Fruit fly (Drosophila melanogaster) whole organism, embryonic: ENCODE results near the gene CG42792.

ENCODE experiments used
- Ada2b ChIP-seq: fragments of 200-800 bp; sonication (Bioruptor generic); IDR thresholded peaks from 2 replicates; pipeline ENCODE4 v1.3.6; 2022; ENCODE audit warnings: missing biosample characterization, missing genetic modification characterization
- Adf1 ChIP-seq: fragments of 200-800 bp; sonication (Bioruptor generic); IDR thresholded peaks from 2 replicates; pipeline ENCODE4 v1.3.6; 2022; ENCODE audit warnings: missing biosample characterization, missing genetic modification characterization
- Aef1 ChIP-seq: fragments of 200-800 bp; sonication (Bioruptor generic); IDR thresholded peaks from 3 replicates; pipeline ENCODE4 v1.3.6; 2022; ENCODE audit warnings: missing biosample characterization, missing genetic modification characterization
- Atf6 ChIP-seq: fragments of 200-800 bp; sonication (Bioruptor generic); IDR thresholded peaks from 2 replicates; pipeline ENCODE4 v1.3.6; 2022; ENCODE audit warnings: missing biosample characterization, missing genetic modification characterization
- CG10321 ChIP-seq: fragments of 200-800 bp; sonication (Bioruptor generic); IDR thresholded peaks from 2 replicates; pipeline ENCODE4 v1.3.6; 2022; ENCODE audit warnings: missing biosample characterization, missing genetic modification characterization
- CG10462 ChIP-seq: fragments of 200-800 bp; sonication (Bioruptor generic); optimal IDR thresholded peaks from 2 replicates; lab custom pipeline; 2016; ENCODE audit warnings: missing biosample characterization, missing genetic modification characterization
- CG12219 ChIP-seq: fragments of 200-800 bp; sonication (Bioruptor generic); optimal IDR thresholded peaks from 3 replicates; lab custom pipeline; 2018; ENCODE audit warnings: missing biosample characterization, mild to moderate bottlenecking, missing genetic modification characterization
- CG13624 ChIP-seq: fragments of 200-800 bp; sonication (Bioruptor generic); optimal IDR thresholded peaks from 2 replicates; lab custom pipeline; 2016; ENCODE audit warnings: missing biosample characterization, missing genetic modification characterization
- CG14014 ChIP-seq: fragments of 200-800 bp; sonication (Bioruptor generic); IDR thresholded peaks from 2 replicates; pipeline ENCODE4 v1.3.6; 2022; ENCODE audit warnings: missing biosample characterization, missing genetic modification characterization
- CG15073 ChIP-seq: fragments of 200-800 bp; sonication (Bioruptor generic); optimal IDR thresholded peaks from 2 replicates; lab custom pipeline; 2016; ENCODE audit warnings: missing biosample characterization, missing genetic modification characterization
- CG1647 ChIP-seq: fragments of 200-800 bp; sonication (Bioruptor generic); optimal IDR thresholded peaks from 3 replicates; lab custom pipeline; 2016; ENCODE audit warnings: missing biosample characterization, missing genetic modification characterization
- CG17328 ChIP-seq: fragments of 200-800 bp; sonication (Bioruptor generic); IDR thresholded peaks from 2 replicates; pipeline ENCODE4 v1.3.6; 2022; ENCODE audit warnings: missing biosample characterization, missing genetic modification characterization
- CG3065 ChIP-seq: fragments of 200-800 bp; sonication (Bioruptor generic); optimal IDR thresholded peaks from 2 replicates; lab custom pipeline; 2016; ENCODE audit warnings: missing biosample characterization, missing genetic modification characterization
- CG3407 ChIP-seq: fragments of 200-800 bp; sonication (Bioruptor generic); optimal IDR thresholded peaks from 2 replicates; lab custom pipeline; 2018; ENCODE audit warnings: missing biosample characterization, mild to moderate bottlenecking, missing genetic modification characterization
- CG4820 ChIP-seq: fragments of 200-800 bp; sonication (Bioruptor generic); optimal IDR thresholded peaks from 3 replicates; lab custom pipeline; 2016; ENCODE audit warnings: missing biosample characterization, missing genetic modification characterization
- CG6689 ChIP-seq: fragments of 200-800 bp; sonication (Bioruptor generic); IDR thresholded peaks from 2 replicates; pipeline ENCODE4 v1.3.6; 2022; ENCODE audit warnings: missing biosample characterization, missing genetic modification characterization
- CG8281 ChIP-seq: fragments of 200-800 bp; sonication (Bioruptor generic); optimal IDR thresholded peaks from 2 replicates; lab custom pipeline; 2018; ENCODE audit warnings: missing biosample characterization, mild to moderate bottlenecking, missing genetic modification characterization, moderate library complexity
- Dref ChIP-seq: fragments of 200-800 bp; sonication (Bioruptor generic); IDR thresholded peaks from 2 replicates; pipeline ENCODE4 v1.3.6; 2022; ENCODE audit warnings: missing biosample characterization, missing genetic modification characterization
- MBD-R2 ChIP-seq: fragments of 200-800 bp; sonication (Bioruptor generic); IDR thresholded peaks from 2 replicates; pipeline ENCODE4 v1.3.6; 2022; ENCODE audit warnings: missing biosample characterization, missing genetic modification characterization
- Med ChIP-seq: fragments of 200-800 bp; sonication (Bioruptor generic); peaks from one replicate; lab custom pipeline; 2016; ENCODE audit warnings: missing biosample characterization, missing genetic modification characterization, mild to moderate bottlenecking, inconsistent platforms, moderate library complexity
- Meics ChIP-seq: fragments of 200-800 bp; sonication (Bioruptor generic); optimal IDR thresholded peaks from 2 replicates; lab custom pipeline; 2017; ENCODE audit warnings: missing biosample characterization, mild to moderate bottlenecking, missing genetic modification characterization
- Sry-δ ChIP-seq: fragments of 200-800 bp; sonication (Bioruptor generic); optimal IDR thresholded peaks from 2 replicates; lab custom pipeline; 2016; ENCODE audit warnings: missing biosample characterization, missing genetic modification characterization
- Tbp ChIP-seq: fragments of >200 bp; optimal IDR thresholded peaks from 2 replicates; lab custom pipeline; 2018; ENCODE audit warnings: missing biosample characterization, missing genetic modification characterization
- Usf ChIP-seq: fragments of 200-800 bp; sonication (Bioruptor generic); optimal IDR thresholded peaks from 2 replicates; lab custom pipeline; 2017; ENCODE audit warnings: missing genotype, missing biosample characterization, missing genetic modification characterization
- Vsx1 ChIP-seq: fragments of 200-800 bp; sonication (Bioruptor generic); optimal IDR thresholded peaks from 2 replicates; lab custom pipeline; 2017; ENCODE audit warnings: missing biosample characterization, mild to moderate bottlenecking, missing genetic modification characterization, missing genetic modification reagents
- bab2 ChIP-seq: fragments of 200-800 bp; sonication (Bioruptor generic); optimal IDR thresholded peaks from 2 replicates; lab custom pipeline; 2016; ENCODE audit warnings: missing biosample characterization, missing genetic modification characterization
- bcd ChIP-seq: fragments of 200-800 bp; sonication (Bioruptor generic); optimal IDR thresholded peaks from 2 replicates; lab custom pipeline; 2017; ENCODE audit warnings: missing biosample characterization, mild to moderate bottlenecking, missing genetic modification characterization
- bsh ChIP-seq, 2 experiments: fragments of 200-800 bp; sonication (Bioruptor generic); optimal IDR thresholded peaks; 2 replicates each; lab custom pipeline; 2017 to 2018; ENCODE audit warnings: mild to moderate bottlenecking in 2 of 2, missing biosample characterization in 2 of 2, missing genetic modification characterization in 2 of 2, moderate library complexity in 1 of 2
- caup ChIP-seq: fragments of 200-800 bp; sonication (Bioruptor generic); optimal IDR thresholded peaks from 3 replicates; lab custom pipeline; 2017; ENCODE audit warnings: missing biosample characterization, mild to moderate bottlenecking, missing genetic modification characterization, moderate library complexity; ENCODE audit not compliant: severe bottlenecking
- disco-r ChIP-seq: fragments of 200-800 bp; sonication (Bioruptor generic); optimal IDR thresholded peaks from 2 replicates; lab custom pipeline; 2016; ENCODE audit warnings: missing biosample characterization, missing genetic modification characterization
- emc ChIP-seq: fragments of 200-800 bp; sonication (Bioruptor generic); optimal IDR thresholded peaks from 2 replicates; lab custom pipeline; 2016; ENCODE audit warnings: missing biosample characterization, missing genetic modification characterization
- ftz-f1 ChIP-seq: fragments of 200-800 bp; sonication (Bioruptor generic); optimal IDR thresholded peaks from 2 replicates; lab custom pipeline; 2016; ENCODE audit warnings: missing biosample characterization, missing genetic modification characterization
- fu2 ChIP-seq: fragments of 200-800 bp; sonication (Bioruptor generic); optimal IDR thresholded peaks from 2 replicates; lab custom pipeline; 2016; ENCODE audit warnings: missing biosample characterization, missing genetic modification characterization
- grn ChIP-seq: fragments of 200-800 bp; sonication (Bioruptor generic); optimal IDR thresholded peaks from 3 replicates; lab custom pipeline; 2017; ENCODE audit warnings: missing biosample characterization, missing genetic modification characterization
- h ChIP-seq: fragments of >200 bp; optimal IDR thresholded peaks from 2 replicates; lab custom pipeline; 2017
- hb ChIP-seq: fragments of 200-800 bp; sonication (Bioruptor generic); IDR thresholded peaks from 3 replicates; pipeline ENCODE4 v1.3.6; 2022; ENCODE audit warnings: missing biosample characterization, missing genetic modification characterization; ENCODE audit not compliant: partially characterized antibody
- jigr1 ChIP-seq: fragments of 200-800 bp; sonication (Bioruptor generic); IDR thresholded peaks from 3 replicates; pipeline ENCODE4 v1.3.6; 2022; ENCODE audit warnings: missing biosample characterization, missing genetic modification characterization
- mam ChIP-seq: fragments of 200-800 bp; sonication (Bioruptor generic); optimal IDR thresholded peaks from 3 replicates; lab custom pipeline; 2016; ENCODE audit warnings: missing biosample characterization, missing genetic modification characterization
- nmo ChIP-seq: fragments of 200-800 bp; sonication (Bioruptor generic); optimal IDR thresholded peaks from 2 replicates; lab custom pipeline; 2018; ENCODE audit warnings: missing biosample characterization, mild to moderate bottlenecking, missing genetic modification characterization, moderate library complexity
- pb ChIP-seq: fragments of 200-800 bp; sonication (Bioruptor generic); optimal IDR thresholded peaks from 3 replicates; lab custom pipeline; 2016; ENCODE audit warnings: missing biosample characterization, missing genetic modification characterization
- pita ChIP-seq: fragments of 200-800 bp; sonication (Bioruptor generic); optimal IDR thresholded peaks from 2 replicates; lab custom pipeline; 2017; ENCODE audit warnings: missing biosample characterization, mild to moderate bottlenecking, missing genetic modification characterization
- prd ChIP-seq, 3 experiments: fragments of >200 bp in 2 of 3; fragments of 200-800 bp in 1 of 3; sonication (Bioruptor generic) in 1 of 3; optimal IDR thresholded peaks in 2 of 3; IDR thresholded peaks in 1 of 3; 2 replicates in 2 of 3; 3 replicates in 1 of 3; pipeline versions ENCODE4 v1.3.6 to Lab custom; 2017 to 2022; ENCODE audit warnings: missing biosample characterization in 1 of 3, missing genetic modification characterization in 1 of 3
- rib ChIP-seq: fragments of 200-800 bp; sonication (Bioruptor generic); IDR thresholded peaks from 2 replicates; pipeline ENCODE4 v1.3.6; 2022; ENCODE audit warnings: missing biosample characterization, missing genetic modification characterization
- sd ChIP-seq: fragments of 200-800 bp; sonication (Bioruptor generic); optimal IDR thresholded peaks from 3 replicates; lab custom pipeline; 2018; ENCODE audit warnings: missing biosample characterization, mild to moderate bottlenecking, missing genetic modification characterization, moderate library complexity
- sim ChIP-seq: fragments of 200-800 bp; sonication (Bioruptor generic); IDR thresholded peaks from 2 replicates; pipeline ENCODE4 v1.3.6; 2022; ENCODE audit warnings: missing biosample characterization, missing genetic modification characterization
- sqz ChIP-seq: fragments of 200-800 bp; sonication (Bioruptor generic); optimal IDR thresholded peaks from 3 replicates; lab custom pipeline; 2018; ENCODE audit warnings: missing biosample characterization, mild to moderate bottlenecking, missing genetic modification characterization
- sug ChIP-seq: fragments of 200-800 bp; optimal IDR thresholded peaks from 2 replicates; lab custom pipeline; 2019; ENCODE audit warnings: missing biosample characterization, mild to moderate bottlenecking, missing genetic modification characterization, moderate library complexity
- ttk ChIP-seq: fragments of 200-800 bp; sonication (Bioruptor generic); IDR thresholded peaks from 2 replicates; pipeline ENCODE4 v2.1.2; 2022; ENCODE audit warnings: missing biosample characterization, missing genetic modification characterization
- vfl ChIP-seq: fragments of 200-800 bp; sonication (Bioruptor generic); optimal IDR thresholded peaks from 2 replicates; lab custom pipeline; 2016; ENCODE audit warnings: missing biosample characterization, missing genetic modification characterization
- vvl ChIP-seq: fragments of 200-800 bp; sonication (Bioruptor generic); IDR thresholded peaks from 2 replicates; pipeline ENCODE4 v1.3.6; 2022; ENCODE audit warnings: missing biosample characterization, missing genetic modification characterization
- zfh2 ChIP-seq: fragments of 200-800 bp; sonication (Bioruptor generic); optimal IDR thresholded peaks from 2 replicates; lab custom pipeline; 2016; ENCODE audit warnings: missing biosample characterization, missing genetic modification characterization

The CG42792 gene

DNA sequence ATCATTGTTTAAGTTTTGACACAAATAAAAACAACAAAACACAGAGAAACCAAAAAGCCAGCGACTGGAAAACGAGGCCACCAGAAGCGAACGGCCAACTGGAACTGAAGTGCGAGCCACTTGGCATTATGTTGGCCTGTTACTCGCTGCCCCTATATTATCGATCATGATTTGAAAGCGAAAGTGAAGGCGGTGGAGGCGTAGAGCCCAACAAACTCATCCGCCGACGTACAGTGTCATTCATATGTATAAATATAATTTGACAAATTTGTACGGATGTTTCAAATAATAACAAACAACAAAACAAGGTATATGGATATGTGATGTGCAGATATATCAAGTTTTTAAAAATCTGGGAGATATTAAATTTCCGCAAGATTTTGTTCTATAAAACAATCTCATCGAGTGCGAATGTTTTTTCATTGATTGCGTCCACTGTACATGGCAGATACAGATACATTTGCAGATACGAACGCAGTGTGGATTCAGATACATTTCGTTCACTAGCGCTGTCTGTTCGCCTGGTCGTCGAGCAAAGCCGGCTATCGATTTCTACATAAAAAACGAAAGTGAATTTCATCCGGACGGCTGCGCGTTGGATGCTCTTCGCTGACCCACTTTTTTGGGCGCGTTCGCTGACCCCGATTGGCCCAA, 45.8 kb upstream of the CG42792 start (continued):
- TF ChIP-seq Med (GFP tag; lab: Kevin White, UChicago) (peak; percentile 99), pb (GFP tag; lab: Kevin White, UChicago) (peak; percentile 93), Ada2b (GFP tag; lab: Robert Waterston, UW) (peak; percentile 93), rib (GFP tag; lab: Robert Waterston, UW) (peak; percentile 75), disco-r (peak; percentile 88), vfl (GFP tag; lab: Kevin White, UChicago) (peak; percentile 87), sug (tag; lab: Kevin White, UChicago) (no peak), ttk (peak; percentile 92), Vsx1 (GFP tag; lab: Kevin White, UChicago) (peak; percentile 87), bcd (GFP tag; lab: Kevin White, UChicago) (peak; percentile 94), Aef1 (GFP tag; lab: Robert Waterston, UW) (peak; percentile 92), CG10321 (peak; percentile 76; the same call in 1 of the 2 replicates), prd (optimal IDR thresholded peaks at IDR 0.05; lab: Kevin White, UChicago) (no peak), prd (GFP tag; IDR thresholded peaks at IDR 0.05; lab: Robert Waterston, UW) (peak; percentile 96), Sry-δ (GFP tag; lab: Kevin White, UChicago) (peak; percentile 61), CG13624 (GFP tag; lab: Kevin White, UChicago) (peak; percentile 94), mam (GFP tag; lab: Kevin White, UChicago) (peak; percentile 95), jigr1 (peak; percentile 87), emc (GFP tag; lab: Kevin White, UChicago) (peak; percentile 74), CG14014 (GFP tag; lab: Robert Waterston, UW) (peak; percentile 93), hb (GFP tag; lab: Robert Waterston, UW) (peak; percentile 36; the same call in 1 of the 3 replicates), bsh (GFP tag; optimal IDR thresholded peaks at IDR 0.05; lab: Kevin White, UChicago) (peak; percentile 69 to 98), CG3407 (GFP tag; lab: Kevin White, UChicago) (peak; percentile 94), CG12219 (peak; percentile 97), CG10462 (GFP tag; lab: Kevin White, UChicago) (peak; percentile 95), sim (GFP tag; lab: Robert Waterston, UW) (peak; percentile 91), nmo (peak; percentile 96), sd (peak; percentile 86), grn (GFP tag; lab: Kevin White, UChicago) (peak; percentile 88), CG6689 (GFP tag; lab: Robert Waterston, UW) (peak; percentile 97), Atf6 (GFP tag; lab: Robert Waterston, UW) (peak; percentile 96), bab2 (GFP tag; lab: Kevin White, UChicago) (peak; percentile 95), CG17328 (GFP tag; lab: Robert Waterston, UW) (peak; percentile 97), Dref (GFP tag; lab: Robert Waterston, UW) (no peak), Tbp (GFP tag; lab: Kevin White, UChicago) (no peak), CG8281 (tag; lab: Kevin White, UChicago) (peak; percentile 85), pita (GFP tag; lab: Kevin White, UChicago) (no peak), h (lab: Kevin White, UChicago) (no peak), ftz-f1 (GFP tag; lab: Kevin White, UChicago) (no peak), vvl (GFP tag; lab: Robert Waterston, UW) (peak; percentile 97), CG1647 (GFP tag; lab: Kevin White, UChicago) (peak; percentile 92), sqz (GFP tag; lab: Kevin White, UChicago) (peak; percentile 92), CG4820 (GFP tag; lab: Kevin White, UChicago) (peak; percentile 95), MBD-R2 (GFP tag; lab: Robert Waterston, UW) (peak; percentile 85), CG3065 (GFP tag; lab: Kevin White, UChicago) (peak; percentile 93), caup (peak; percentile 89), fu2 (peak; percentile 90), Usf (peak; percentile 85), zfh2 (peak; percentile 92), Meics (peak; percentile 95), CG15073 (peak; percentile 73), Adf1 (GFP tag; lab: Robert Waterston, UW) (peak; percentile 77)
